Fruit fly (Drosophila melanogaster): ENCODE data around the gene CG45122.

Gene CG45122

DNA sequence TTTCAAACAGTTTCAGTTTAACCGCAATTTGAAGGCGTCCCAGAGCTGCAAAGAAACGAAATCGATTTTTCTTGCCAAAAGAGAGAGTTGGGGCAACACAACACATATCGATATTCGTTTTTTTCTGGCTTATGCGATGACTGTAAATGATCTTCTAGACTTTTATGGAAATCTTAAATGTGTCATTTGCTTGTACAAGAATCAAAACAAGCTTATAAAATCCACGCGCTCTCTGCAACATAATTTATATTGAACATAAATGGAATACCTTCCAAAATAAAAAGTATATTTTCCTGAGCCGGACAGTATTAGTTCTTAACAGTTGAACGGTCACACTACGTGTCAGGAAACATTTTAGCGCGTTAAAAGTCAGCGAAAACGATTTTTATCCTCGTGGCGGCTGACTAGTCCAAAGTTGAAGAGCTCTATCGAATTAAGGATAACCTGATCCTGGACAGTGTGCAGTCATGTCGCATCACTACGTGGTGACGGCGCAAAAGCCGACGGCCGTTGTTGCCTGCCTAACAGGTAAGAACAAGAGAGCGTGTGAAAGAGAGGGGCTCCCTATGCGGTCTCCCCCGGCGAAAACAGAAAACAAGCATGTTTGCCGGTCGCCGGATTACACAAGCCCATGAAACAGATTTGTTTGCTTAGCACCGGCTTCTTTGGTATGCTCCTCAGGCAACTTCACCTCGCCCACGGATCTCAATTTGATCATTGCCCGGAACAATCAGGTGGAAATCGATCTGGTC lies 8.2 kb downstream of the CG45122 start, which contains the start of gene pic:
TSS of gene pic (plus strand) at position 304 of the 752 bp plus-strand sequence.
- TF ChIP-seq tj (GFP tag; optimal IDR thresholded peaks at IDR 0.05) (peak; percentile 1), CG7045 (GFP tag; optimal IDR thresholded peaks at IDR 0.05) (no peak), bab1 (GFP tag; optimal IDR thresholded peaks at IDR 0.05) (peak; percentile 78), pad (GFP tag; optimal IDR thresholded peaks at IDR 0.05) (peak; percentile 2), cnc (optimal IDR thresholded peaks at IDR 0.05) (no peak), CG14711 (tag; optimal IDR thresholded peaks at IDR 0.05) (peak; percentile 34), Mnt (GFP tag; optimal IDR thresholded peaks at IDR 0.05) (peak; percentile 11), kay (GFP tag; ENCODE audit: borderline replicate concordance) (no peak), Crg-1 (GFP tag; optimal IDR thresholded peaks at IDR 0.05) (peak; percentile 28)

DNA sequence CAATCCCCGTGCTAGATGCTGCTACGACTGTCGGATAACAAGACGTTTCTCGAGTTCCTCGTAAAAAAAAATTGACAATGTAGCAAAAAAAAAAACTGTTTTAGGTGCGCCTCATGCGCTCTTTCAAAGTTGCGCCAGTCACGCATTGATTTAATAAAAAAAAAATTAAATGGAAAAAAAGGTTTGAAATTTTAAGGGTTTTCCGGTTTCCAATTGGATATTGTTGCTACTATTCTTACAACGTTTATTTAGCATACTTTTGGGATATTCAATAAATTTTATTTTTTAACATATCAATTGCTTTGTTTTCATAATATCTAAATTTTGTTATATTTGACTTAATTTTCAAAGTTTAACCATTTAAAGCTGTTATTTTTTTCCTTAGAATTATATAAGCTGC lies 12.6 kb downstream of the CG45122 start:
- TF ChIP-seq CG33017 (tag; optimal IDR thresholded peaks at IDR 0.05) (no peak), cic (GFP tag; optimal IDR thresholded peaks at IDR 0.05) (no peak), kay (GFP tag; ENCODE audit: borderline replicate concordance) (no peak), CG14711 (tag; optimal IDR thresholded peaks at IDR 0.05) (no peak), CG1620 (GFP tag; optimal IDR thresholded peaks at IDR 0.05) (no peak), bab1 (GFP tag; optimal IDR thresholded peaks at IDR 0.05) (no peak), Hr96 (GFP tag; optimal IDR thresholded peaks at IDR 0.05) (no peak), toe (GFP tag; optimal IDR thresholded peaks at IDR 0.05) (no peak), tj (GFP tag; optimal IDR thresholded peaks at IDR 0.05) (no peak), CG12768 (GFP tag; optimal IDR thresholded peaks at IDR 0.05) (no peak), pad (GFP tag; optimal IDR thresholded peaks at IDR 0.05) (no peak), CG5204 (GFP tag; optimal IDR thresholded peaks at IDR 0.05) (no peak), Crg-1 (GFP tag; optimal IDR thresholded peaks at IDR 0.05) (no peak), cnc (optimal IDR thresholded peaks at IDR 0.05) (no peak), ovo (GFP tag; optimal IDR thresholded peaks at IDR 0.05) (no peak), CG11617 (GFP tag; optimal IDR thresholded peaks at IDR 0.05) (no peak)

DNA sequence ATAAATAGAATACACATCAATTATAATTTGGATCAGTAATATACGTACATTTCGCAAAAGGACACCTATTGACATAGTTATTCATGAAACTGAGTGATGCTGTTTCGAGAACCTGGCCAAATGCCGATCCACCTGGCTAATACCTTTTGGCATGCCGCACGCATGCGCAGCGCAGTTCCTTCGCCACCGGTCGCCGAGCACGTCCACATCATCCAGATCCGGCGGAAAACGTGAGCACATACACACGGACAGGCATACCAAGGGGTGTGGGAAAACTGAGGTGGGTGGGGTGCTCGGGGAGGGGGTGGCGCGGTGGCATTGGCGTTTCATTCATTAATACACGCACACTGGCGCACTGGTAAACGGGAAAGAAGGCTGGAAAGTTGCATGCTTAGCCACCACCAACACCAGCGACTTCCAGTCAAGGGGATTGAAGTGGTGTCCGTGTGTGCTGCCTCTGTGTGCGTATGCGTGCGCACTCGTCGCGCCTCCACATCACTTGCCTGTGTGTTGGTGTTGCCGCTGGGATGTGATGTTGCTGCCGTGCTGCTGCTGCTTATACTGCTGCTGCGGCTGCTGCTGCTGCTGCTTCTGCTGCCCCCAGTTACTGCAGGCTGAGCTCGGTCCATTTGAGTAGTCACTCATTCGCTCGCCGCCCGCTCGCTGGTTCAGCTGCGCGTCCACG lies 13.3 kb downstream of the CG45122 start, which contains the start of gene sim:
TSS of gene sim (plus strand) at position 635 of the 685 bp plus-strand sequence.
- TF ChIP-seq CG5204 (GFP tag; optimal IDR thresholded peaks at IDR 0.05) (no peak), cnc (optimal IDR thresholded peaks at IDR 0.05) (no peak), ovo (GFP tag; optimal IDR thresholded peaks at IDR 0.05) (no peak), CG1620 (GFP tag; optimal IDR thresholded peaks at IDR 0.05) (no peak), Mnt (GFP tag; optimal IDR thresholded peaks at IDR 0.05) (no peak), Crg-1 (GFP tag; optimal IDR thresholded peaks at IDR 0.05) (no peak), bab1 (GFP tag; optimal IDR thresholded peaks at IDR 0.05) (no peak), cic (GFP tag; optimal IDR thresholded peaks at IDR 0.05) (no peak), pad (GFP tag; optimal IDR thresholded peaks at IDR 0.05) (no peak), kay (GFP tag; ENCODE audit: borderline replicate concordance) (no peak), Hr96 (GFP tag; optimal IDR thresholded peaks at IDR 0.05) (no peak), CG7101 (tag; optimal IDR thresholded peaks at IDR 0.05) (no peak), CG33017 (tag; optimal IDR thresholded peaks at IDR 0.05) (no peak), Clk (GFP tag; optimal IDR thresholded peaks at IDR 0.05) (no peak), CG7045 (GFP tag; optimal IDR thresholded peaks at IDR 0.05) (no peak), CG12768 (GFP tag; optimal IDR thresholded peaks at IDR 0.05) (no peak), CG14711 (tag; optimal IDR thresholded peaks at IDR 0.05) (no peak), tj (GFP tag; optimal IDR thresholded peaks at IDR 0.05) (no peak), CG11617 (GFP tag; optimal IDR thresholded peaks at IDR 0.05) (no peak)

DNA sequence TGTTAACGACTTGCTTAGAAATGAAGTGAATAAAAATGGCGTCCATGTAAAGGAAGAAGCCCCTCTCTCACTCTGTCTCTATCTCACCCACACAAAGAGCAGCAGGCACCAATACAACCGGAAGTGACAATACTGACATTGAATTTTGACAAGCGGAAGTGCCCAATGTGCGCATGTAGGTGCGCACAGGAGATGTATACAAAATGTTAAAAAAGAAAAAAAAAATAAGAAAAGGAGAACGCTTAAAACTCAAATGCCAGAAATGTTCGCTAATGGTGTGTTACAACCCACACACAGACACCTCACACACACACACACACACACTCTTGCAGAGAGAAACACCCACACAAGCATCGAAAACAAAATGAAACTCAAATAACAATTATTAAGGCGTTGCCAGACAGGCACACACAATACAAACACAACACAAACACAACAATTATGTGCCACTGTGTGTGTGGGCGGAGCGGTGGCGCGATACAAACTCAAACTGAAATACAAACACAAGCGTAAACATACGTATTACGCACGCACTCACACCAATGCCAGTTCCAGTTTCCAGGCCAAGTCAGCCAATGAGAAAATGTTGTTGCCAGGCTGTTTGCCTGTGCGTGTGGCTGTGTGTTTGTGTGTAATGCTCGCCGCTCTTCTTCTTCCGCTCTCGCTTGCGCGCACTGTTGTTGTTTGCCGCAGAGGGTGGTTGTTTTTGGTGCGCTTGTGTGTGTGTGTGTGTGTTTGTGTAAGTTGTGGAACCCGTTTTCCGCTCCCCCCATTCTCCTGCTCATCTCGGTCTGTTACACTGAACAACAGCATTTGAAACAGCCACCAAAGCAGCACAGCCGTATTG lies 20.0 kb downstream of the CG45122 start:
- TF ChIP-seq Crg-1 (GFP tag; optimal IDR thresholded peaks at IDR 0.05) (no peak), CG11617 (GFP tag; optimal IDR thresholded peaks at IDR 0.05) (no peak), bab1 (GFP tag; optimal IDR thresholded peaks at IDR 0.05) (no peak), cnc (optimal IDR thresholded peaks at IDR 0.05) (no peak), CG14711 (tag; optimal IDR thresholded peaks at IDR 0.05) (no peak), cic (GFP tag; optimal IDR thresholded peaks at IDR 0.05) (no peak)

DNA sequence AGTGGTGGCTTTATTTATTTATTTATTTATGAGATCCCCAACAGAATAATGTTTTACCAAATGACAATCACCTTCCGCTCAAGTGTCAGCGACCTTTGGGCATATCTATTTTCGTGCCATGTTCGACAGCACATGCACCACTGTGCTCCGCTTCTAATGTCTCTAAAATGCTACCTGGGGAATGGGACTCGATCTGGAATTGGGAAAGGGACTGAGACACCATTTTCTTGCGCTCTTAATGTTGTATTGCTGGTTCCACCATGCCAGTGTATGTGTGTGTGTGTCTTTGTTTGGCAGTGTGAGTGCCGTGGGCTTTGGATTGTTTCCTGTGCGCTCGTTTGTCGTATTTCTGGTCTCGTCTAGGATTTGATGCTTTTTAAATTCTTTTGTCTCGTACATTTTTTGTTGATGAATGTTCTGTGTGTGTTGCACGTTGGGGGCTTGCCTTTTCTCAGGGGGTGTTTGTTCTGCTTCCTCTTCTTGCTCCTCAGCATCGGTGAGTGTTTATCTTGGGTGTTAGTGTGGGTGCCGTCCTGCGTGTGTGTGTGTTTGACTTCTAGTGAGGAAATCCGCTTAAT lies 21.3 kb downstream of the CG45122 start:
- no peak for TF ChIP-seq CG33017 (tag; optimal IDR thresholded peaks at IDR 0.05)

DNA sequence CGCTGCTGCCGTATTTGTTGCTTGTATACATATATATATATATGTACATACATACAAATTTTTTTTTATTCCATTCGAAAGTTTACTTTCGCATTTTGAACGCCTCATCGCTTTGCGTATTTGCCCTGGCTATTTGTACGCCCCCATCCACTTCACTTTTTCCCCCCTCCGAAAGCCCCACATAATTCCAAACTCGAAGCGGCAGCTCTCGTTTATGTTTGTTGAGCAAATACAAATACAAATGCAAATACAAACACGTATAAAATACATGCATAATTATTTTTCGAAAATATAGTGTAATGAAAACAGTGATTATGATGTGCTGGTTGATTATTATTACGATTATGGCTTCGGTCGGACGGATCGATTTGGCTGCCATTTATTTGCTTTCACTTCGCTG lies 24.1 kb downstream of the CG45122 start:
- TF ChIP-seq CG5204 (GFP tag; optimal IDR thresholded peaks at IDR 0.05), result no peak
- TF ChIP-seq CG12768 (GFP tag; optimal IDR thresholded peaks at IDR 0.05), result no peak
- peak; percentile 62 for TF ChIP-seq CG7101 (tag; optimal IDR thresholded peaks at IDR 0.05)
- peak; percentile 74 for TF ChIP-seq kay (GFP tag; ENCODE audit: borderline replicate concordance)
- peak; percentile 6 for TF ChIP-seq pad (GFP tag; optimal IDR thresholded peaks at IDR 0.05)
- peak; percentile 40 for TF ChIP-seq CG14711 (tag; optimal IDR thresholded peaks at IDR 0.05)

Data from whole organism, adult.